Fruit fly (Drosophila melanogaster) whole organism, prepupa: ENCODE results near the gene Acsf3.

ENCODE experiments used
- Blimp-1 ChIP-seq: fragments of 200-800 bp; sonication (Bioruptor generic); optimal IDR thresholded peaks from 3 replicates; lab custom pipeline; 2017; ENCODE audit warnings: missing biosample characterization, missing genetic modification characterization, mild to moderate bottlenecking, moderate library complexity, missing genetic modification reagents
- CG10631 ChIP-seq: fragments of 200-800 bp; sonication (Bioruptor generic); optimal IDR thresholded peaks from 2 replicates; lab custom pipeline; 2016; ENCODE audit warnings: missing biosample characterization, missing genetic modification characterization
- CG10669 ChIP-seq: fragments of 200-800 bp; sonication (Bioruptor generic); optimal IDR thresholded peaks from 3 replicates; lab custom pipeline; 2018; ENCODE audit warnings: missing biosample characterization, mild to moderate bottlenecking, missing genetic modification characterization, moderate library complexity
- CG11294 ChIP-seq: fragments of 200-800 bp; sonication (Bioruptor generic); IDR thresholded peaks from 2 replicates; pipeline ENCODE4 v1.3.6; 2022; ENCODE audit warnings: missing biosample characterization, missing genetic modification characterization
- CG11762 ChIP-seq: fragments of 200-800 bp; sonication (Bioruptor generic); optimal IDR thresholded peaks from 3 replicates; lab custom pipeline; 2016; ENCODE audit warnings: missing biosample characterization, missing genetic modification characterization; ENCODE audit not compliant: insufficient read depth
- CG11902 ChIP-seq: fragments of 200-800 bp; sonication (Bioruptor generic); optimal IDR thresholded peaks from 3 replicates; lab custom pipeline; 2016; ENCODE audit warnings: missing biosample characterization, missing genetic modification characterization
- CG1621 ChIP-seq: fragments of 200-800 bp; sonication (Bioruptor generic); optimal IDR thresholded peaks from 3 replicates; lab custom pipeline; 2018; ENCODE audit warnings: missing biosample characterization, mild to moderate bottlenecking, missing genetic modification characterization
- CG16779 ChIP-seq: fragments of 200-800 bp; sonication (Bioruptor generic); optimal IDR thresholded peaks from 3 replicates; lab custom pipeline; 2017; ENCODE audit warnings: missing biosample characterization, mild to moderate bottlenecking, missing genetic modification characterization
- CG32006 ChIP-seq: fragments of 200-800 bp; sonication (Bioruptor generic); optimal IDR thresholded peaks from 3 replicates; lab custom pipeline; 2017; ENCODE audit warnings: missing biosample characterization, mild to moderate bottlenecking, missing genetic modification characterization
- CG34406 ChIP-seq: fragments of 200-800 bp; sonication (Bioruptor generic); optimal IDR thresholded peaks from 3 replicates; lab custom pipeline; 2016; ENCODE audit warnings: missing biosample characterization, missing genetic modification characterization
- CG4318 ChIP-seq: fragments of 200-800 bp; sonication (Bioruptor generic); optimal IDR thresholded peaks from 3 replicates; lab custom pipeline; 2017; ENCODE audit warnings: missing biosample characterization, mild to moderate bottlenecking, missing genetic modification characterization
- CG6163 ChIP-seq: fragments of 200-800 bp; sonication (Bioruptor generic); IDR thresholded peaks from 3 replicates; pipeline ENCODE4 v1.3.6; 2022; ENCODE audit warnings: missing biosample characterization, missing genetic modification characterization
- CG6276 ChIP-seq: fragments of 200-800 bp; sonication (Bioruptor generic); optimal IDR thresholded peaks from 2 replicates; lab custom pipeline; 2017; ENCODE audit warnings: missing biosample characterization, mild to moderate bottlenecking, missing genetic modification characterization
- CG6792 ChIP-seq: fragments of 200-800 bp; sonication (Bioruptor generic); optimal IDR thresholded peaks from 3 replicates; lab custom pipeline; 2016; ENCODE audit warnings: missing biosample characterization, missing genetic modification characterization
- CG6854 ChIP-seq: fragments of 200-800 bp; sonication (Bioruptor generic); optimal IDR thresholded peaks from 2 replicates; lab custom pipeline; 2017; ENCODE audit warnings: missing biosample characterization, mild to moderate bottlenecking, missing genetic modification characterization
- CG7368 ChIP-seq: fragments of 200-800 bp; sonication (Bioruptor generic); optimal IDR thresholded peaks from 3 replicates; lab custom pipeline; 2016; ENCODE audit warnings: missing biosample characterization, missing genetic modification characterization
- CG8119 ChIP-seq: fragments of 200-800 bp; sonication (Bioruptor generic); IDR thresholded peaks from 3 replicates; pipeline ENCODE4 v1.3.6; 2022; ENCODE audit warnings: missing biosample characterization, missing genetic modification characterization
- CG8632 ChIP-seq: fragments of 200-800 bp; sonication (Bioruptor generic); optimal IDR thresholded peaks from 3 replicates; lab custom pipeline; 2016; ENCODE audit warnings: missing biosample characterization, missing genetic modification characterization
- CG9139 ChIP-seq: fragments of 200-800 bp; sonication (Bioruptor generic); optimal IDR thresholded peaks from 3 replicates; lab custom pipeline; 2017; ENCODE audit warnings: missing biosample characterization, mild to moderate bottlenecking, missing genetic modification characterization
- Eip75B ChIP-seq: fragments of 200-800 bp; sonication (Bioruptor generic); optimal IDR thresholded peaks from 3 replicates; lab custom pipeline; 2016; ENCODE audit warnings: missing biosample characterization, missing genetic modification characterization
- Eip78C ChIP-seq: fragments of 200-800 bp; sonication (Bioruptor generic); peaks from one replicate; lab custom pipeline; 2016; ENCODE audit warnings: missing biosample characterization, missing genetic modification characterization
- Gug ChIP-seq: fragments of 200-800 bp; sonication (Bioruptor generic); IDR thresholded peaks from 2 replicates; pipeline ENCODE4 v1.3.6; 2022; ENCODE audit warnings: missing biosample characterization, missing genetic modification characterization
- Hr38 ChIP-seq: sonication (Bioruptor generic); optimal IDR thresholded peaks from 2 replicates; lab custom pipeline; 2016; ENCODE audit warnings: missing biosample characterization, missing genetic modification characterization
- Hr39 ChIP-seq: fragments of 200-800 bp; sonication (Bioruptor generic); optimal IDR thresholded peaks from 2 replicates; lab custom pipeline; 2016; ENCODE audit warnings: missing biosample characterization, missing genetic modification characterization
- Lpt ChIP-seq: fragments of 200-800 bp; sonication (Bioruptor generic); optimal IDR thresholded peaks from 3 replicates; lab custom pipeline; 2016; ENCODE audit warnings: missing biosample characterization, missing genetic modification characterization
- Met ChIP-seq: fragments of 200-800 bp; sonication (Bioruptor generic); optimal IDR thresholded peaks from 3 replicates; lab custom pipeline; 2016; ENCODE audit warnings: missing biosample characterization, missing genetic modification characterization
- OdsH ChIP-seq: fragments of 200-800 bp; sonication (Bioruptor generic); optimal IDR thresholded peaks from 3 replicates; lab custom pipeline; 2016; ENCODE audit warnings: missing biosample characterization, missing genetic modification characterization
- Smox ChIP-seq: fragments of 200-800 bp; sonication (Bioruptor generic); optimal IDR thresholded peaks from 3 replicates; lab custom pipeline; 2016; ENCODE audit warnings: missing biosample characterization, missing genetic modification characterization
- Sox102F ChIP-seq: fragments of 200-800 bp; sonication (Bioruptor generic); optimal IDR thresholded peaks from 2 replicates; lab custom pipeline; 2016; ENCODE audit warnings: missing biosample characterization, mild to moderate bottlenecking, missing genetic modification characterization
- Sox14 ChIP-seq: fragments of 200-800 bp; sonication (Bioruptor generic); optimal IDR thresholded peaks from 3 replicates; lab custom pipeline; 2016; ENCODE audit warnings: missing biosample characterization, missing genetic modification characterization
- achi ChIP-seq: fragments of 200-800 bp; sonication (Bioruptor generic); optimal IDR thresholded peaks from 3 replicates; lab custom pipeline; 2016; ENCODE audit warnings: missing biosample characterization, missing genetic modification characterization
- acj6 ChIP-seq: fragments of 200-800 bp; sonication (Bioruptor generic); optimal IDR thresholded peaks from 3 replicates; lab custom pipeline; 2016; ENCODE audit warnings: missing biosample characterization, missing genetic modification characterization
- cyc ChIP-seq: fragments of 200-800 bp; sonication (Bioruptor generic); optimal IDR thresholded peaks from 3 replicates; lab custom pipeline; 2016; ENCODE audit warnings: missing biosample characterization, missing genetic modification characterization
- dsx ChIP-seq: fragments of 200-800 bp; optimal IDR thresholded peaks from 3 replicates; lab custom pipeline; 2019; ENCODE audit warnings: missing biosample characterization, mild to moderate bottlenecking, missing genetic modification characterization, moderate library complexity; ENCODE audit not compliant: poor library complexity, severe bottlenecking
- eg ChIP-seq: fragments of 200-800 bp; sonication (Bioruptor generic); IDR thresholded peaks from 3 replicates; pipeline ENCODE4 v1.3.6; 2022; ENCODE audit warnings: missing biosample characterization, missing genetic modification characterization
- esn ChIP-seq: fragments of 200-800 bp; sonication (Bioruptor generic); optimal IDR thresholded peaks from 2 replicates; lab custom pipeline; 2016; ENCODE audit warnings: missing biosample characterization, mild to moderate bottlenecking, missing genetic modification characterization, moderate library complexity
- fd59A ChIP-seq: fragments of 200-800 bp; sonication (Bioruptor generic); optimal IDR thresholded peaks from 2 replicates; lab custom pipeline; 2017; ENCODE audit warnings: missing biosample characterization, mild to moderate bottlenecking, missing genetic modification characterization, missing genetic modification reagents
- fd85E ChIP-seq: fragments of 200-800 bp; sonication (Bioruptor generic); optimal IDR thresholded peaks from 3 replicates; lab custom pipeline; 2016; ENCODE audit warnings: missing biosample characterization, missing genetic modification characterization
- lz ChIP-seq: fragments of 200-800 bp; sonication (Bioruptor generic); optimal IDR thresholded peaks from 3 replicates; lab custom pipeline; 2016; ENCODE audit warnings: missing biosample characterization, missing genetic modification characterization
- net ChIP-seq: fragments of 200-800 bp; sonication (Bioruptor generic); optimal IDR thresholded peaks from 3 replicates; lab custom pipeline; 2016; ENCODE audit warnings: missing biosample characterization, missing genetic modification characterization
- pdm3 ChIP-seq: fragments of 200-800 bp; sonication (Bioruptor generic); optimal IDR thresholded peaks from 3 replicates; lab custom pipeline; 2016; ENCODE audit warnings: missing biosample characterization, missing genetic modification characterization
- salr ChIP-seq, 2 experiments: fragments of 200-800 bp; sonication (Bioruptor generic); optimal IDR thresholded peaks; 3 replicates each; lab custom pipeline; 2016 to 2018; ENCODE audit warnings: missing biosample characterization in 2 of 2, missing genetic modification characterization in 2 of 2, mild to moderate bottlenecking in 1 of 2
- spab ChIP-seq: fragments of 200-800 bp; sonication (Bioruptor generic); optimal IDR thresholded peaks from 2 replicates; lab custom pipeline; 2017; ENCODE audit warnings: missing biosample characterization, mild to moderate bottlenecking, missing genetic modification characterization, missing genetic modification reagents
- ss ChIP-seq, 2 experiments: fragments of 200-800 bp; sonication (Bioruptor generic); optimal IDR thresholded peaks; 2 replicates in 1 of 2; 3 replicates in 1 of 2; lab custom pipeline; 2017 to 2018; ENCODE audit warnings: mild to moderate bottlenecking in 2 of 2, missing biosample characterization in 2 of 2, missing genetic modification characterization in 2 of 2, moderate library complexity in 1 of 2
- svp ChIP-seq: fragments of 200-800 bp; sonication (Bioruptor generic); peaks from one replicate; lab custom pipeline; 2016; ENCODE audit warnings: missing biosample characterization, missing genetic modification characterization
- vri ChIP-seq: fragments of 200-800 bp; sonication (Bioruptor generic); optimal IDR thresholded peaks from 3 replicates; lab custom pipeline; 2016; ENCODE audit warnings: missing biosample characterization, mild to moderate bottlenecking, missing genetic modification characterization

Acsf3 gene

dm6 chrX:7323649-7324511, 5.0 kb upstream of the Acsf3 start, which contains the start of the genes Atg5 and Dok (continued):
- TF ChIP-seq CG10669 (no peak), CG8632 (GFP tag; lab: Kevin White, UChicago) (no peak), salr (GFP tag; optimal IDR thresholded peaks at IDR 0.05; lab: Kevin White, UChicago) (no peak), CG34406 (GFP tag; lab: Kevin White, UChicago) (no peak), CG11902 (GFP tag; lab: Kevin White, UChicago) (no peak), CG9139 (GFP tag; lab: Kevin White, UChicago) (no peak), CG11294 (GFP tag; lab: Robert Waterston, UW) (no peak), Met (GFP tag; lab: Kevin White, UChicago) (no peak), Gug (GFP tag; lab: Robert Waterston, UW) (no peak), acj6 (GFP tag; lab: Kevin White, UChicago) (no peak), CG6276 (GFP tag; lab: Kevin White, UChicago) (no peak), svp (GFP tag; lab: Kevin White, UChicago) (no peak), CG6854 (GFP tag; lab: Kevin White, UChicago) (no peak), CG1621 (tag; lab: Kevin White, UChicago) (no peak), net (GFP tag; lab: Kevin White, UChicago) (no peak), Lpt (GFP tag; lab: Kevin White, UChicago) (no peak)

dm6 chrX:7324816-7325246, 4.0 kb upstream of the Acsf3 start:
- TF ChIP-seq lz (peak; percentile 96), CG7368 (peak; percentile 96), Blimp-1 (peak; percentile 91), Hr38 (GFP tag; lab: Kevin White, UChicago) (no peak), OdsH (peak; percentile 97), CG9139 (GFP tag; lab: Kevin White, UChicago) (peak; percentile 97), achi (GFP tag; lab: Kevin White, UChicago) (peak; percentile 97), net (GFP tag; lab: Kevin White, UChicago) (peak; percentile 98), fd85E (GFP tag; lab: Kevin White, UChicago) (peak; percentile 92), CG10631 (GFP tag; lab: Kevin White, UChicago) (peak; percentile 97), pdm3 (GFP tag; lab: Kevin White, UChicago) (peak; percentile 97), ss (GFP tag; optimal IDR thresholded peaks at IDR 0.05; lab: Kevin White, UChicago) (peak; percentile 98 to 99), Sox14 (GFP tag; lab: Kevin White, UChicago) (peak; percentile 95), CG8119 (GFP tag; lab: Robert Waterston, UW) (peak; percentile 99), dsx (GFP tag; lab: Kevin White, UChicago) (peak; percentile 98), CG16779 (tag; lab: Kevin White, UChicago) (peak; percentile 97), CG6163 (peak; percentile 98), CG6792 (peak; percentile 98), Eip78C (peak; percentile 99), Eip75B (GFP tag; lab: Kevin White, UChicago) (peak; percentile 97), salr (GFP tag; optimal IDR thresholded peaks at IDR 0.05; lab: Kevin White, UChicago) (peak; percentile 93 to 95), Hr39 (GFP tag; lab: Kevin White, UChicago) (peak; percentile 89), CG11294 (GFP tag; lab: Robert Waterston, UW) (peak; percentile 95), fd59A (GFP tag; lab: Kevin White, UChicago) (peak; percentile 96), Smox (GFP tag; lab: Kevin White, UChicago) (peak; percentile 97), eg (peak; percentile 99), CG34406 (GFP tag; lab: Kevin White, UChicago) (peak; percentile 98), esn (GFP tag; lab: Kevin White, UChicago) (peak; percentile 98), vri (GFP tag; lab: Kevin White, UChicago) (peak; percentile 94), Lpt (GFP tag; lab: Kevin White, UChicago) (peak; percentile 98), cyc (GFP tag; lab: Kevin White, UChicago) (peak; percentile 94), svp (GFP tag; lab: Kevin White, UChicago) (peak; percentile 99), CG8632 (GFP tag; lab: Kevin White, UChicago) (peak; percentile 98), spab (GFP tag; lab: Kevin White, UChicago) (peak; percentile 97), CG4318 (GFP tag; lab: Kevin White, UChicago) (peak; percentile 93), Sox102F (GFP tag; lab: Kevin White, UChicago) (peak; percentile 96), CG32006 (GFP tag; lab: Kevin White, UChicago) (peak; percentile 98), CG6854 (GFP tag; lab: Kevin White, UChicago) (peak; percentile 95), CG11762 (GFP tag; lab: Kevin White, UChicago) (peak; percentile 96)
